Worm (Caenorhabditis elegans): Measurements from ENCODE around the gene fog-2.

The fog-2 gene

ce11 chrV:20199658-20200057, 604 bp downstream of the fog-2 start:
- TF ChIP-seq tbx-2 (tag; optimal IDR thresholded peaks at IDR 0.05) (no peak), fax-1 (tag; optimal IDR thresholded peaks at IDR 0.05) (no peak)

DNA sequence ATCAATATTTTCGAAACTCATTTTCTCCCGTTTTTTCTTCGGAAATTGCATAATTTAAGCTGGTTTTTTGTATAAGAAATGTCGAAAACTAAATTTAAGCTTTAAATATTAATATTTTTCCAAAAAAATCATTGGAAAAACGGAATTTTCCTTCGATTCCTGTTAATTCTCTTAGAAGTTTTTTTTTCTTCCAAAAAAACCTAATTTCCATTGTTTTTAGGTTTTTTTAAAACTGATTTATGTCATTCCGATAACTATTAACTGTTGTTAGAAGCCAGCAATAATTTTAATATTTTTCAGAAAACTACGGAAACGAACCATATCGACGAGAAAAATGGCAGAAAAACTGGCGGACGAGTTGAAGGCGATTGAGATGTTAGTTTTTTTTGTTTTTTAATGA, 2.3 kb downstream of the fog-2 start, which contains the start of gene fbxa-114:
fbxa-114 (plus strand) TSS at position 301 of the 400 bp plus-strand sequence.
- TF ChIP-seq pax-1 (tag; optimal IDR thresholded peaks at IDR 0.05) (no peak), fkh-10 (GFP tag; optimal IDR thresholded peaks at IDR 0.05) (no peak), syd-9 (tag; optimal IDR thresholded peaks at IDR 0.05) (no peak), nhr-11 (tag; optimal IDR thresholded peaks at IDR 0.05) (no peak), nfya-1 (tag; optimal IDR thresholded peaks at IDR 0.05) (no peak), dmd-4 (tag; optimal IDR thresholded peaks at IDR 0.05; ENCODE audit: borderline replicate concordance) (no peak), fax-1 (tag; optimal IDR thresholded peaks at IDR 0.05) (no peak), sox-2 (GFP tag; IDR thresholded peaks at IDR 0.05) (no peak), lim-6 (tag; optimal IDR thresholded peaks at IDR 0.05) (no peak), tbx-7 (tag; optimal IDR thresholded peaks at IDR 0.05) (no peak), pat-9 (tag; optimal IDR thresholded peaks at IDR 0.05) (no peak), fkh-6 (tag; optimal IDR thresholded peaks at IDR 0.05) (no peak), ceh-34 (tag; optimal IDR thresholded peaks at IDR 0.05) (no peak), ceh-9 (tag; optimal IDR thresholded peaks at IDR 0.05) (no peak), madf-2 (tag; optimal IDR thresholded peaks at IDR 0.05) (no peak)

DNA sequence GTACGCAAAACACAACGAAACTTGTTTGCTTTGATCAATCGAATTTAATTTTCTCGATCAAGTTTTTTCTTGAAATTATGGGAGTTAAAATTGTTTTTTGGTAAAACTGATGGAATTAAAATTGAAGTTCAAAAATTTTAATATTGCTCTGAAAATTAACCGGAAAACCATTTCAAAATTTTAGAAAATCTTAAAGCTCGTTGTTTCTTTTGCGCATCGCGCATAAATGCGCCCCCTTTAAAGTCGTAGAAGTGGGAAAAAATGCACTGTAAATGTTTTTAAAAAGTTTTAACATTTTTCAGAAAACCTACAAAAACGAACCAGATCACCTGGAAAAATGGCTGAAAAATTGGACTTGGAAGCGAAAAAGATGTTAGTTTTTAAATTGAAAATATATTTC, 4.0 kb downstream of the fog-2 start, which contains the start of gene fbxa-113:
fbxa-113 (plus strand) TSS at position 301 of the 400 bp plus-strand sequence.
- TF ChIP-seq unc-86 (tag; optimal IDR thresholded peaks at IDR 0.05) (no peak), rnt-1 (tag; optimal IDR thresholded peaks at IDR 0.05) (no peak), nhr-11 (tag; optimal IDR thresholded peaks at IDR 0.05) (no peak), zip-5 (tag; optimal IDR thresholded peaks at IDR 0.05) (no peak)

DNA sequence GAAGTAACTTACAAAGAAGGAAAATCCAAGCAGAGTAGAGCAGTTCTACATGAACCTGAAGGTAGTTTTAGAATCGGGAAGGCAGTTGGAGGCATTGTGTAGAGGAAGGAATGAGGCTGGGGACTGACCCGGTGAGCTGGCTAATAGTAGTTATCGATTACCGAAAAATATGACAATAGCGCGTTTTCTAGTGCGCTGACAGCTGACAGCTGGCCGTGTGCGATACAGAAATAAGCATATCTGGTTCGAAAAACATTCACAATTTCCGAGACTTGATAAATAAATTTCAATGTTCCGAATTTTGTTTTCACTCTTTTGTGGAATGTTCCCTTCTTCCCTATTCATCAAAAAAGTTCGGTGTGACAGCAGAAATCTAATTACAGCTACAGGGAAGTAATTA, 7.0 kb downstream of the fog-2 start, which contains the start of the genes fbxb-59 and srbc-34:
fbxb-59 (minus strand) TSS at position 101 of the 400 bp plus-strand sequence.
srbc-34 (plus strand) TSS at position 233 of the 400 bp plus-strand sequence.
- no peak for TF ChIP-seq pat-9 (tag; optimal IDR thresholded peaks at IDR 0.05)
- no peak for TF ChIP-seq nhr-232 (tag; optimal IDR thresholded peaks at IDR 0.05)
- TF ChIP-seq ref-2 (tag; optimal IDR thresholded peaks at IDR 0.05), result no peak
- TF ChIP-seq ceh-24 (tag; optimal IDR thresholded peaks at IDR 0.05), result no peak
- TF ChIP-seq gmeb-2 (tag; optimal IDR thresholded peaks at IDR 0.05), result no peak
- no peak for TF ChIP-seq unc-42 (tag; optimal IDR thresholded peaks at IDR 0.05)
- no peak for TF ChIP-seq ahr-1 (tag; optimal IDR thresholded peaks at IDR 0.05)
- TF ChIP-seq syd-9 (tag; optimal IDR thresholded peaks at IDR 0.05), result no peak
- TF ChIP-seq hlh-8 (tag; optimal IDR thresholded peaks at IDR 0.05), result no peak
- no peak for TF ChIP-seq ceh-18 (tag; optimal IDR thresholded peaks at IDR 0.05)

- no peak for TF ChIP-seq lin-11 (tag; optimal IDR thresholded peaks at IDR 0.05)
- TF ChIP-seq madf-2 (tag; optimal IDR thresholded peaks at IDR 0.05), result no peak
- no peak for TF ChIP-seq syd-9 (tag; optimal IDR thresholded peaks at IDR 0.05)
- TF ChIP-seq elt-4 (tag; optimal IDR thresholded peaks at IDR 0.05), result no peak
- no peak for TF ChIP-seq K02D7.2 (tag; optimal IDR thresholded peaks at IDR 0.05)
- TF ChIP-seq gmeb-2 (tag; optimal IDR thresholded peaks at IDR 0.05), result no peak
- no peak for TF ChIP-seq unc-3 (GFP tag; conservative IDR thresholded peaks at IDR 0.05)
- no peak for TF ChIP-seq unc-3 (tag; optimal IDR thresholded peaks at IDR 0.05)
- no peak for TF ChIP-seq hlh-15 (tag; optimal IDR thresholded peaks at IDR 0.05)
- no peak for TF ChIP-seq dmd-4 (tag; optimal IDR thresholded peaks at IDR 0.05; ENCODE audit: borderline replicate concordance)
- no peak for TF ChIP-seq ama-1 (optimal IDR thresholded peaks at IDR 0.05)
- no peak for TF ChIP-seq rnt-1 (tag; optimal IDR thresholded peaks at IDR 0.05)
- TF ChIP-seq K09A11.1 (tag; optimal IDR thresholded peaks at IDR 0.05; ENCODE audit: insufficient read depth), result no peak
- no peak for TF ChIP-seq ceh-31 (tag; optimal IDR thresholded peaks at IDR 0.05)
- no peak for TF ChIP-seq ceh-30 (tag; optimal IDR thresholded peaks at IDR 0.05)
- TF ChIP-seq ets-4 (tag; optimal IDR thresholded peaks at IDR 0.05), result no peak
- no peak for TF ChIP-seq Y22D7AL.16 (tag; optimal IDR thresholded peaks at IDR 0.05)
Measured at ce11 chrV:20212584-20212983, 13.5 kb downstream of the fog-2 start, which contains the start of gene Y113G7B.12. Gene Y113G7B.12, minus strand, starts transcription at chrV:20212684.
